Fruit fly (Drosophila melanogaster) whole organism, adult: Measurements from ENCODE around the gene Hez.

Source experiments
- CG11617 ChIP-seq: fragments of 200-800 bp; sonication (Bioruptor generic); optimal IDR thresholded peaks from 2 replicates; lab custom pipeline; 2017; ENCODE audit warnings: mild to moderate bottlenecking, missing biosample characterization, missing genetic modification reagents, missing genetic modification characterization
- CG1620 ChIP-seq: fragments of 200-800 bp; sonication (Bioruptor generic); optimal IDR thresholded peaks from 2 replicates; lab custom pipeline; 2016; ENCODE audit warnings: missing biosample characterization, missing genetic modification characterization
- CG5204 ChIP-seq: fragments of 200-800 bp; sonication (Bioruptor generic); optimal IDR thresholded peaks from 2 replicates; lab custom pipeline; 2016; ENCODE audit warnings: missing biosample characterization, missing genetic modification characterization
- Hr96 ChIP-seq: fragments of 200-800 bp; sonication (Bioruptor generic); optimal IDR thresholded peaks from 2 replicates; lab custom pipeline; 2016; ENCODE audit warnings: missing biosample characterization, missing genetic modification characterization
- bab1 ChIP-seq: fragments of 200-800 bp; sonication (Bioruptor generic); optimal IDR thresholded peaks from 3 replicates; lab custom pipeline; 2019; ENCODE audit warnings: missing biosample characterization, mild to moderate bottlenecking, missing genetic modification characterization, moderate library complexity
- cic ChIP-seq: fragments of 200-800 bp; sonication (Bioruptor generic); optimal IDR thresholded peaks from 2 replicates; lab custom pipeline; 2017; ENCODE audit warnings: missing biosample characterization, mild to moderate bottlenecking, missing genetic modification characterization, moderate library complexity
- kay ChIP-seq: fragments of 200-800 bp; sonication (Bioruptor generic); peaks from one replicate; lab custom pipeline; 2016; ENCODE audit warnings: missing biosample characterization, missing genetic modification characterization, borderline replicate concordance
- tj ChIP-seq: fragments of 200-800 bp; sonication (Bioruptor generic); optimal IDR thresholded peaks from 3 replicates; lab custom pipeline; 2017; ENCODE audit warnings: missing biosample characterization, mild to moderate bottlenecking, missing genetic modification characterization, moderate library complexity
- toe ChIP-seq: fragments of 200-800 bp; sonication (Bioruptor generic); optimal IDR thresholded peaks from 2 replicates; lab custom pipeline; 2016; ENCODE audit warnings: missing biosample characterization, missing genetic modification characterization

DNA sequence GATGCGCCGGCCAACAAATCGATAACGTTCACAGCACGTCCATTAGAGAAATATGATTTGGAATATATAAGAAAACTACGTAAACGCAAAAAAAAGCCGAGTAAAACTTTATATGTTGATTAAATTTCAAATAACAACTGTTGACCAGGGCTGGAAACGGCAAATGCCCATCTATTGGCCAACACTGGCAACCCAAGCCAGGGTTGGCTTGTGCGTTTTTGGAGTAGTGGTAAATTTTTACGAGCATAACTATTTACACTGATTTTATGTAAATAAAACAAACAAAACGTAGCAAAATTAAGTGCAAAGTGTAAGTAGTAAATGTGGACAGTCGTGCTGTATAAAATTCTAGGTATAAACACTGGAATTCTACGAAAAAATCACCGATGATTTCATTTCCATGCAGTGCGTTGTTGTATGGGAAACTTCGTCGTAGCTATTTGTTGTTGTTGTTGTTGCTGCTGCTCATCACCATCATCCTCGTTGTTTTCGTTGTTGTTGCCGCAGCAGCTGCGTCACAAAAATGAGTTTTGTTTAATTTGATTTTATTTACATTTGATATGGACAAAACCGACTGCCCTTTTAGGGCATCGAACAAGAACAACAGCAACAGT lies 4.6 kb upstream of the Hez start, which contains the start of gene nudE:
- no peak for TF ChIP-seq CG11617 (GFP tag; lab: Kevin White, UChicago)
- no peak for TF ChIP-seq tj
- TF ChIP-seq cic (GFP tag; lab: Kevin White, UChicago): peak; percentile 32
- TF ChIP-seq CG5204: peak; percentile 60
- peak; percentile 67 for TF ChIP-seq Hr96
- TF ChIP-seq toe (GFP tag; lab: Kevin White, UChicago): peak; percentile 64
- TF ChIP-seq CG1620 (GFP tag; lab: Kevin White, UChicago): peak; percentile 65
- TF ChIP-seq bab1 (GFP tag; lab: Kevin White, UChicago): no peak
- TF ChIP-seq kay (GFP tag; lab: Kevin White, UChicago): no peak
